Worm (Caenorhabditis elegans): Measurements from ENCODE around the gene srr-6.

The srr-6 gene

DNA sequence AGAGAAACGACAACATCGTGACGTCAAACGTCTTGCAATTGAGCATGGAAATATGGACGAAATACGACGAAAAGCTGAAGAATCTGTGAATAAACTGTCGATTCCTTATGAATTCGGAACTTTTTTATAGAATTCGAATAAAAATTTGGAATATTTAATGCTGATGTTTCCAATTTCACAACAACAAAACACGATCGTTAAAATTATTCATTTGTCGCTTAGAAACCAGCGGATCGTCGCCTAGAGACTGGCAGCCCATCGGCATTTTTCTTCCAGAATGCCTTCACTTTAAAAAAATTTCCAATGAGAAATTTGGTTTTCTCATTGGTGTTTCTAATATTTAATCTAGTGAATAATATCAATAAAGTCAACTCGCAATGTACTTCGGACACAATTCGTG, 40.7 kb downstream of the srr-6 start, which contains the start of gene cwp-4:
cwp-4 (plus strand) TSS at position 301 of the 400 bp plus-strand sequence.
- TF ChIP-seq tra-1 (GFP tag; IDR thresholded peaks at IDR 0.05) (no peak), ceh-28 (tag; optimal IDR thresholded peaks at IDR 0.05) (no peak), dpl-1 (GFP tag; optimal IDR thresholded peaks at IDR 0.05) (no peak), cey-2 (tag; optimal IDR thresholded peaks at IDR 0.05; ENCODE audit: borderline replicate concordance, insufficient read depth) (no peak), nhr-10 (tag; optimal IDR thresholded peaks at IDR 0.05) (no peak), spr-1 (tag; optimal IDR thresholded peaks at IDR 0.05) (no peak), mxl-2 (GFP tag; conservative IDR thresholded peaks at IDR 0.05) (no peak), hif-1 (tag; optimal IDR thresholded peaks at IDR 0.05) (no peak), gei-8 (GFP tag; optimal IDR thresholded peaks at IDR 0.05) (no peak), lin-13 (GFP tag; optimal IDR thresholded peaks at IDR 0.05) (no peak), ctbp-1 (GFP tag; IDR thresholded peaks at IDR 0.05) (no peak), aha-1 (tag) (no peak), jun-1 (tag; optimal IDR thresholded peaks at IDR 0.05) (no peak), dmd-9 (GFP tag; IDR thresholded peaks at IDR 0.05) (no peak), unc-39 (tag; optimal IDR thresholded peaks at IDR 0.05) (no peak), spr-3 (GFP tag; optimal IDR thresholded peaks at IDR 0.05) (no peak)
